Fruit fly (Drosophila melanogaster) whole organism, embryonic: ENCODE measurements around the gene Inx7.

Experiments
- Awh ChIP-seq: fragments of 200-800 bp; sonication (Bioruptor generic); IDR thresholded peaks from 2 replicates; pipeline ENCODE4, ENCODE4 v1.3.6; 2022; ENCODE audit warnings: missing biosample characterization, missing genetic modification characterization
- CG10147 ChIP-seq: fragments of 200-800 bp; sonication (Bioruptor generic); optimal IDR thresholded peaks from 2 replicates; lab custom pipeline; 2019; ENCODE audit warnings: missing biosample characterization, mild to moderate bottlenecking, missing genetic modification characterization, moderate library complexity
- CG10543 ChIP-seq: fragments of 200-800 bp; sonication (Bioruptor generic); optimal IDR thresholded peaks from 3 replicates; lab custom pipeline; 2017; ENCODE audit warnings: missing biosample characterization, mild to moderate bottlenecking, missing genetic modification characterization, moderate library complexity
- CG11247 ChIP-seq: fragments of 200-800 bp; sonication (Bioruptor generic); IDR thresholded peaks from 2 replicates; pipeline ENCODE4 v1.3.6; 2022; ENCODE audit warnings: missing biosample characterization, missing genetic modification characterization
- CG12155 ChIP-seq: fragments of 200-800 bp; sonication (Bioruptor generic); optimal IDR thresholded peaks from 3 replicates; lab custom pipeline; 2016; ENCODE audit warnings: missing biosample characterization, missing genetic modification characterization
- CG12659 ChIP-seq: fragments of 200-800 bp; sonication (Bioruptor generic); optimal IDR thresholded peaks from 3 replicates; lab custom pipeline; 2017; ENCODE audit warnings: mild to moderate bottlenecking, missing biosample characterization, missing genetic modification reagents, missing genetic modification characterization
- CG15073 ChIP-seq: fragments of 200-800 bp; sonication (Bioruptor generic); optimal IDR thresholded peaks from 2 replicates; lab custom pipeline; 2016; ENCODE audit warnings: missing biosample characterization, missing genetic modification characterization
- CG15269 ChIP-seq: fragments of 200-800 bp; sonication (Bioruptor generic); optimal IDR thresholded peaks from 2 replicates; lab custom pipeline; 2018; ENCODE audit warnings: missing biosample characterization, mild to moderate bottlenecking, missing genetic modification characterization, moderate library complexity
- CG17186 ChIP-seq: fragments of 200-800 bp; sonication (Bioruptor generic); optimal IDR thresholded peaks from 3 replicates; lab custom pipeline; 2017; ENCODE audit warnings: missing biosample characterization, missing genetic modification reagents, missing genetic modification characterization
- CG17361 ChIP-seq: fragments of 200-800 bp; sonication (Bioruptor generic); IDR thresholded peaks from 3 replicates; pipeline ENCODE4 v1.3.6; 2022; ENCODE audit warnings: missing biosample characterization, missing genetic modification characterization
- CG2889 ChIP-seq: fragments of 200-800 bp; sonication (Bioruptor generic); IDR thresholded peaks from 3 replicates; pipeline ENCODE4 v1.3.6; 2022; ENCODE audit warnings: missing biosample characterization, missing genetic modification characterization
- CG32767 ChIP-seq: fragments of 200-800 bp; sonication (Bioruptor generic); IDR thresholded peaks from 2 replicates; pipeline ENCODE4 v1.3.6; 2022; ENCODE audit warnings: missing biosample characterization, missing genetic modification characterization
- CG4360 ChIP-seq: fragments of 200-800 bp; sonication (Bioruptor generic); IDR thresholded peaks from 2 replicates; pipeline ENCODE4 v1.3.6; 2022; ENCODE audit warnings: missing biosample characterization, missing genetic modification characterization
- CG4404 ChIP-seq: fragments of 200-800 bp; sonication (Bioruptor generic); IDR thresholded peaks from 2 replicates; pipeline ENCODE4 v1.3.6; 2022; ENCODE audit warnings: missing biosample characterization, missing genetic modification characterization
- CG7786 ChIP-seq: fragments of 200-800 bp; sonication (Bioruptor generic); optimal IDR thresholded peaks from 2 replicates; lab custom pipeline; 2016; ENCODE audit warnings: missing biosample characterization, missing genetic modification characterization
- CG9876 ChIP-seq: fragments of 200-800 bp; sonication (Bioruptor generic); optimal IDR thresholded peaks from 2 replicates; lab custom pipeline; 2016; ENCODE audit warnings: missing biosample characterization, missing genetic modification characterization
- CrebB ChIP-seq: fragments of 200-800 bp; sonication (Bioruptor generic); optimal IDR thresholded peaks from 3 replicates; lab custom pipeline; 2018; ENCODE audit warnings: missing biosample characterization, mild to moderate bottlenecking, missing genetic modification characterization
- D19B ChIP-seq: fragments of 200-800 bp; sonication (Bioruptor generic); optimal IDR thresholded peaks from 2 replicates; lab custom pipeline; 2017; ENCODE audit warnings: missing biosample characterization, mild to moderate bottlenecking, missing genetic modification characterization
- Dip2 ChIP-seq: fragments of 200-800 bp; sonication (Bioruptor generic); IDR thresholded peaks from 2 replicates; pipeline ENCODE4 v1.3.6; 2022; ENCODE audit warnings: missing biosample characterization, missing genetic modification characterization
- Dip3 ChIP-seq: fragments of 200-800 bp; sonication (Bioruptor generic); optimal IDR thresholded peaks from 3 replicates; lab custom pipeline; 2016; ENCODE audit warnings: missing biosample characterization, missing genetic modification characterization
- NC2β ChIP-seq: fragments of 200-800 bp; sonication (Bioruptor generic); optimal IDR thresholded peaks from 2 replicates; lab custom pipeline; 2016; ENCODE audit warnings: missing biosample characterization, missing genetic modification characterization
- Nf-YC ChIP-seq: fragments of 200-800 bp; optimal IDR thresholded peaks from 3 replicates; lab custom pipeline; 2019; ENCODE audit warnings: missing biosample characterization, mild to moderate bottlenecking, missing genetic modification characterization, moderate library complexity
- Sox100B ChIP-seq: fragments of 200-800 bp; sonication (Bioruptor generic); optimal IDR thresholded peaks from 3 replicates; lab custom pipeline; 2018; ENCODE audit warnings: missing biosample characterization, mild to moderate bottlenecking, missing genetic modification characterization
- Sry-δ ChIP-seq: fragments of 200-800 bp; sonication (Bioruptor generic); optimal IDR thresholded peaks from 2 replicates; lab custom pipeline; 2016; ENCODE audit warnings: missing biosample characterization, missing genetic modification characterization
- ara ChIP-seq: fragments of 200-800 bp; sonication (Bioruptor generic); IDR thresholded peaks from 2 replicates; pipeline ENCODE4 v1.3.6; 2022; ENCODE audit warnings: missing biosample characterization, missing genetic modification characterization
- btn ChIP-seq: fragments of 200-800 bp; sonication (Bioruptor generic); optimal IDR thresholded peaks from 2 replicates; lab custom pipeline; 2016; ENCODE audit warnings: missing biosample characterization, missing genetic modification characterization
- da ChIP-seq: fragments of 200-800 bp; sonication (Bioruptor generic); optimal IDR thresholded peaks from 2 replicates; lab custom pipeline; 2016; ENCODE audit warnings: missing biosample characterization, missing genetic modification characterization
- dpn ChIP-seq, 2 experiments: fragments of 200-800 bp; sonication (Bioruptor generic); optimal IDR thresholded peaks; 3 replicates each; lab custom pipeline; 2016; ENCODE audit warnings: missing biosample characterization in 2 of 2, missing genetic modification characterization in 2 of 2
- en ChIP-seq: fragments of 200-800 bp; sonication (Bioruptor generic); optimal IDR thresholded peaks from 2 replicates; lab custom pipeline; 2016; ENCODE audit warnings: missing biosample characterization, missing genetic modification characterization
- eve ChIP-seq, 2 experiments: fragments of >200 bp; optimal IDR thresholded peaks; 2 replicates each; lab custom pipeline; 2017; ENCODE audit warnings: missing biosample characterization in 2 of 2, missing genetic modification characterization in 2 of 2
- fd96Cb ChIP-seq: fragments of 200-800 bp; sonication (Bioruptor generic); optimal IDR thresholded peaks from 2 replicates; lab custom pipeline; 2018; ENCODE audit warnings: missing biosample characterization, mild to moderate bottlenecking, missing genetic modification characterization, moderate library complexity
- fu2 ChIP-seq: fragments of 200-800 bp; sonication (Bioruptor generic); optimal IDR thresholded peaks from 2 replicates; lab custom pipeline; 2016; ENCODE audit warnings: missing biosample characterization, missing genetic modification characterization
- gce ChIP-seq: fragments of 200-800 bp; sonication (Bioruptor generic); IDR thresholded peaks from 3 replicates; pipeline ENCODE4 v1.3.6; 2022; ENCODE audit warnings: missing biosample characterization, missing genetic modification characterization
- hb ChIP-seq: fragments of 200-800 bp; sonication (Bioruptor generic); IDR thresholded peaks from 3 replicates; pipeline ENCODE4 v1.3.6; 2022; ENCODE audit warnings: missing biosample characterization, missing genetic modification characterization; ENCODE audit not compliant: partially characterized antibody
- maf-S ChIP-seq: fragments of 200-800 bp; sonication (Bioruptor generic); optimal IDR thresholded peaks from 2 replicates; lab custom pipeline; 2016; ENCODE audit warnings: missing biosample characterization, missing genetic modification characterization
- mam ChIP-seq: fragments of 200-800 bp; sonication (Bioruptor generic); optimal IDR thresholded peaks from 3 replicates; lab custom pipeline; 2016; ENCODE audit warnings: missing biosample characterization, missing genetic modification characterization
- org-1 ChIP-seq: fragments of 200-800 bp; sonication (Bioruptor generic); optimal IDR thresholded peaks from 2 replicates; lab custom pipeline; 2017; ENCODE audit warnings: missing biosample characterization, missing genetic modification characterization
- pan ChIP-seq, 4 experiments: fragments of >200 bp in 3 of 4; fragments of 200-800 bp in 1 of 4; sonication (Bioruptor generic) in 1 of 4; optimal IDR thresholded peaks in 3 of 4; IDR thresholded peaks in 1 of 4; 2 replicates each; pipeline versions ENCODE4 v1.3.6 to Lab custom; 2017 to 2022; ENCODE audit warnings: missing biosample characterization in 2 of 4, missing genetic modification characterization in 2 of 4, mixed read lengths in 1 of 4
- schlank ChIP-seq: fragments of 200-800 bp; sonication (Bioruptor generic); optimal IDR thresholded peaks from 2 replicates; lab custom pipeline; 2018; ENCODE audit warnings: missing biosample characterization, mild to moderate bottlenecking, missing genetic modification characterization
- sens ChIP-seq: fragments of 200-800 bp; sonication (Bioruptor generic); peaks from one replicate; lab custom pipeline; 2016; ENCODE audit warnings: missing biosample characterization, missing genetic modification characterization
- shn ChIP-seq: fragments of 200-800 bp; sonication (Bioruptor generic); optimal IDR thresholded peaks from 3 replicates; lab custom pipeline; 2016; ENCODE audit warnings: missing biosample characterization, missing genetic modification characterization
- sisA ChIP-seq: fragments of 200-800 bp; sonication (Bioruptor generic); IDR thresholded peaks from 2 replicates; pipeline ENCODE4 v1.3.6; 2022; ENCODE audit warnings: missing biosample characterization, missing genetic modification characterization
- slp2 ChIP-seq: fragments of 200-800 bp; sonication (Bioruptor generic); optimal IDR thresholded peaks from 2 replicates; lab custom pipeline; 2016; ENCODE audit warnings: missing biosample characterization, missing genetic modification characterization
- ssp ChIP-seq: fragments of 200-800 bp; sonication (Bioruptor generic); IDR thresholded peaks from 2 replicates; pipeline ENCODE4 v1.3.6; 2022; ENCODE audit warnings: missing biosample characterization, missing genetic modification characterization
- sug ChIP-seq: fragments of 200-800 bp; optimal IDR thresholded peaks from 2 replicates; lab custom pipeline; 2019; ENCODE audit warnings: missing biosample characterization, mild to moderate bottlenecking, missing genetic modification characterization, moderate library complexity
- tap ChIP-seq: fragments of 200-800 bp; optimal IDR thresholded peaks from 3 replicates; lab custom pipeline; 2019; ENCODE audit warnings: missing biosample characterization, mild to moderate bottlenecking, missing genetic modification characterization, moderate library complexity
- tin ChIP-seq: fragments of 200-800 bp; sonication (Bioruptor generic); optimal IDR thresholded peaks from 3 replicates; lab custom pipeline; 2016; ENCODE audit warnings: missing biosample characterization, missing genetic modification characterization
- tup ChIP-seq: fragments of 200-800 bp; sonication (Bioruptor generic); optimal IDR thresholded peaks from 2 replicates; lab custom pipeline; 2016; ENCODE audit warnings: missing biosample characterization, mild to moderate bottlenecking, missing genetic modification characterization, moderate library complexity
- vfl ChIP-seq: fragments of 200-800 bp; sonication (Bioruptor generic); optimal IDR thresholded peaks from 2 replicates; lab custom pipeline; 2016; ENCODE audit warnings: missing biosample characterization, missing genetic modification characterization
- wek ChIP-seq: fragments of 200-800 bp; sonication (Bioruptor generic); optimal IDR thresholded peaks from 3 replicates; lab custom pipeline; 2018; ENCODE audit warnings: missing biosample characterization, mild to moderate bottlenecking, missing genetic modification characterization, moderate library complexity

Gene Inx7

DNA sequence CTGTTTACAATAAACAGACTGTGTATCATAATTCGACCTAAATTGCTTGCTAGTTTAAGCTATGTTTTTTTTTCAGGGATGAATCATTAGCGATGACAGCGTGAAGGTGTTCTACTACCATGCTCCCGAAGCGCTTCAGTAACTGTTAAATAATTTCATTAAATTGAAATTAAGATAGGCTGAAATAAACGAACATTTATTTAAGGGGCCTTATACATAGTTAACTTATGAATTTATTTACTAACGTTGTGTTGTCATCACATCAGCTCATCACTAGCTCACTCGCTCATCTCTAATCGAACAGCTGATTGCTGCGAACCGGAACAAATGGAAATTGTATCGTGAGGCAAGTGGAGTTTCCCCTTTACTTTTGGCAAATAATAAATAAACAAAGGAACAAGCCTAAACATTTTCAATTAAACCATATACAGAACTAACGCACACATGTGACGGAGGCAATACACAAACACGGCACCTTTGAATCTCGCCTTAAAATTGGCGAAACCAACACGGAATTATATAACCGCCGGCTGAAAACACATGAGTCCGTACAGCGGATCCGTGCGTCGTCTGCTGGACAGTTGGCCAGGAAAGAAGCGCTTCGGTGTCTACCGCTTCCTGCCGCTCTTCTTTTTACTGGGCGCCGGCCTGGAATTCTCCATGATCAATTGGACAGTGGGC, 17.8 kb upstream of the Inx7 start, which contains the start of the genes cm, sloth1 and sloth2 (continued):
- TF ChIP-seq btn (GFP tag; lab: Kevin White, UChicago), result peak; percentile 48
- peak; percentile 88 for TF ChIP-seq fu2 (GFP tag; lab: Kevin White, UChicago)
- no peak for TF ChIP-seq pan (optimal IDR thresholded peaks at IDR 0.05; lab: Kevin White, UChicago)
- TF ChIP-seq pan (GFP tag; optimal IDR thresholded peaks at IDR 0.05 in 1 of 2, IDR thresholded peaks at IDR 0.05 in 1 of 2), result peak in 1 of 2 experiments; percentile 88
- TF ChIP-seq en (GFP tag; lab: Kevin White, UChicago), result peak; percentile 70
- TF ChIP-seq sisA, result peak; percentile 87
- TF ChIP-seq fd96Cb (tag; lab: Kevin White, UChicago), result peak; percentile 75
- TF ChIP-seq shn, result peak; percentile 84
- peak; percentile 54 for TF ChIP-seq D19B (GFP tag; lab: Kevin White, UChicago)
- TF ChIP-seq CG4404, result peak; percentile 81
- no peak for TF ChIP-seq CG17186 (GFP tag; lab: Kevin White, UChicago)
- TF ChIP-seq Awh (GFP tag; lab: Robert Waterston, UW), result peak; percentile 80
- peak; percentile 87 for TF ChIP-seq maf-S (GFP tag; lab: Kevin White, UChicago)
- peak; percentile 71 for TF ChIP-seq ssp
- no peak for TF ChIP-seq CG15073 (GFP tag; lab: Kevin White, UChicago)
- TF ChIP-seq CG10543 (GFP tag; lab: Kevin White, UChicago), result peak; percentile 88
- peak; percentile 63; the same call in 1 of the 3 replicates for TF ChIP-seq hb
- peak; percentile 81 for TF ChIP-seq Dip3 (GFP tag; lab: Kevin White, UChicago)
- TF ChIP-seq CG32767 (GFP tag; lab: Robert Waterston, UW), result peak; percentile 70
- peak; percentile 87 for TF ChIP-seq tin (GFP tag; lab: Kevin White, UChicago)
- peak; percentile 88 for TF ChIP-seq CG12155 (GFP tag; lab: Kevin White, UChicago)
- TF ChIP-seq tap (tag; lab: Kevin White, UChicago), result peak; percentile 73
- peak; percentile 75 for TF ChIP-seq CG9876 (GFP tag; lab: Kevin White, UChicago)
- TF ChIP-seq sug (tag; lab: Kevin White, UChicago), result peak; percentile 85
- peak; percentile 63 for TF ChIP-seq schlank (tag; lab: Kevin White, UChicago)
- TF ChIP-seq Sox100B, result peak; percentile 58
- TF ChIP-seq CG11247 (GFP tag; lab: Robert Waterston, UW), result peak; percentile 83
- TF ChIP-seq mam, result peak; percentile 87
- TF ChIP-seq da, result peak; percentile 65
- peak; percentile 76; the same call in 1 of the 2 replicates for TF ChIP-seq ara (GFP tag; lab: Robert Waterston, UW)
- TF ChIP-seq Dip2 (GFP tag; lab: Robert Waterston, UW), result no peak
- TF ChIP-seq CG4360 (GFP tag; lab: Robert Waterston, UW), result 0 out of 2 replicates have a peak, but pooled peaks have one; percentile 24
- TF ChIP-seq CG2889 (GFP tag; lab: Robert Waterston, UW), result peak; percentile 77
- peak; percentile 96 for TF ChIP-seq Sry-δ (GFP tag; lab: Kevin White, UChicago)
- TF ChIP-seq Nf-YC (tag; lab: Kevin White, UChicago), result peak; percentile 68
- peak; percentile 77 for TF ChIP-seq CG10147
- TF ChIP-seq dpn (GFP tag; optimal IDR thresholded peaks at IDR 0.05; lab: Kevin White, UChicago), result peak; percentile 86 to 89
- peak; percentile 90 for TF ChIP-seq CG7786 (GFP tag; lab: Kevin White, UChicago)
- peak; percentile 87 for TF ChIP-seq CG15269
- TF ChIP-seq CG17361 (GFP tag; lab: Robert Waterston, UW), result peak; percentile 73
- TF ChIP-seq gce (GFP tag; lab: Robert Waterston, UW), result no peak
- TF ChIP-seq sens (GFP tag; lab: Kevin White, UChicago), result peak; percentile 98
- peak; percentile 86 for TF ChIP-seq CG12659
- peak; percentile 80 for TF ChIP-seq CrebB (tag; lab: Kevin White, UChicago)
- TF ChIP-seq slp2, result peak; percentile 71
- TF ChIP-seq org-1 (GFP tag; lab: Kevin White, UChicago), result peak; percentile 64
- TF ChIP-seq wek, result peak; percentile 50
- no peak for TF ChIP-seq eve (GFP tag; optimal IDR thresholded peaks at IDR 0.05; lab: Kevin White, UChicago)
- TF ChIP-seq tup (GFP tag; lab: Kevin White, UChicago), result peak; percentile 66
- peak; percentile 92 for TF ChIP-seq vfl (GFP tag; lab: Kevin White, UChicago)
- peak; percentile 91 for TF ChIP-seq NC2β (GFP tag; lab: Kevin White, UChicago)
